Worm (Caenorhabditis elegans) whole organism, mixed stage, embryonic: ENCODE measurements around the gene F36D3.1.

Experiments
- blmp-1 ChIP-seq: fragments of 150-350 bp; optimal IDR thresholded peaks from 2 replicates; lab custom pipeline; 2014; ENCODE audit warnings: missing biosample characterization, missing genetic modification characterization
- ceh-43 ChIP-seq: fragments of 200-800 bp; sonication (Bioruptor generic); optimal IDR thresholded peaks from 2 replicates; lab custom pipeline; 2018; ENCODE audit warnings: mild to moderate bottlenecking, missing genetic modification characterization, moderate library complexity, missing compliant biosample characterization
- elt-1 ChIP-seq: sonication (generic microtip); optimal IDR thresholded peaks from 2 replicates; lab custom pipeline; 2017; ENCODE audit warnings: missing genetic modification characterization, mild to moderate bottlenecking, missing compliant biosample characterization, antibody characterized with exemption, moderate library complexity, borderline replicate concordance; ENCODE audit not compliant: insufficient read depth
- lin-32 ChIP-seq: fragments of 200-800 bp; sonication (Bioruptor generic); optimal IDR thresholded peaks from 2 replicates; lab custom pipeline; 2018; ENCODE audit warnings: mild to moderate bottlenecking, missing genetic modification characterization, missing compliant biosample characterization
- sptf-1 ChIP-seq: sonication (generic microtip); optimal IDR thresholded peaks from 2 replicates; lab custom pipeline; 2017; ENCODE audit warnings: mild to moderate bottlenecking, missing genetic modification characterization, moderate library complexity, missing compliant biosample characterization
- tbx-8 ChIP-seq: fragments of 200-800 bp; sonication (Bioruptor generic); optimal IDR thresholded peaks from 2 replicates; lab custom pipeline; 2018; ENCODE audit warnings: mild to moderate bottlenecking, missing genetic modification characterization, moderate library complexity, missing compliant biosample characterization

F36D3.1 gene

ce11 chrV:16550680-16551079, 51.5 kb downstream of the F36D3.1 start, which contains the start of gene srbc-65:
Gene srbc-65 (plus strand): TSS chrV:16550980.
- TF ChIP-seq sptf-1 (tag; lab: Kevin White, UChicago) (no peak), tbx-8 (GFP tag; lab: Kevin White, UChicago) (no peak), lin-32 (no peak), elt-1 (tag; lab: Kevin White, UChicago) (no peak), ceh-43 (GFP tag; lab: Kevin White, UChicago) (no peak), blmp-1 (no peak)
- TF ChIP-seq, all 35 proteins: peak for 0
